Fruit fly (Drosophila melanogaster) whole organism, prepupa: Measurements from ENCODE around the gene Hel25E.

Source experiments
- Blimp-1 ChIP-seq: fragments of 200-800 bp; sonication (Bioruptor generic); optimal IDR thresholded peaks from 3 replicates; lab custom pipeline; 2017; ENCODE audit warnings: missing biosample characterization, missing genetic modification characterization, mild to moderate bottlenecking, moderate library complexity, missing genetic modification reagents
- CG10669 ChIP-seq: fragments of 200-800 bp; sonication (Bioruptor generic); optimal IDR thresholded peaks from 3 replicates; lab custom pipeline; 2018; ENCODE audit warnings: missing biosample characterization, mild to moderate bottlenecking, missing genetic modification characterization, moderate library complexity
- CG11762 ChIP-seq: fragments of 200-800 bp; sonication (Bioruptor generic); optimal IDR thresholded peaks from 3 replicates; lab custom pipeline; 2016; ENCODE audit warnings: missing biosample characterization, missing genetic modification characterization; ENCODE audit not compliant: insufficient read depth
- CG15336 ChIP-seq: fragments of 200-800 bp; sonication (Bioruptor generic); IDR thresholded peaks from 2 replicates; pipeline ENCODE4 v1.3.6; 2022; ENCODE audit warnings: missing biosample characterization, missing genetic modification characterization
- CG1621 ChIP-seq: fragments of 200-800 bp; sonication (Bioruptor generic); optimal IDR thresholded peaks from 3 replicates; lab custom pipeline; 2018; ENCODE audit warnings: missing biosample characterization, mild to moderate bottlenecking, missing genetic modification characterization
- CG16779 ChIP-seq: fragments of 200-800 bp; sonication (Bioruptor generic); optimal IDR thresholded peaks from 3 replicates; lab custom pipeline; 2017; ENCODE audit warnings: missing biosample characterization, mild to moderate bottlenecking, missing genetic modification characterization
- CG3032 ChIP-seq: fragments of 200-800 bp; optimal IDR thresholded peaks from 2 replicates; lab custom pipeline; 2019; ENCODE audit warnings: missing biosample characterization, mild to moderate bottlenecking, missing genetic modification characterization, moderate library complexity
- CG31627 ChIP-seq: fragments of 200-800 bp; sonication (Bioruptor generic); optimal IDR thresholded peaks from 3 replicates; lab custom pipeline; 2016; ENCODE audit warnings: missing biosample characterization, missing genetic modification characterization
- CG6163 ChIP-seq: fragments of 200-800 bp; sonication (Bioruptor generic); IDR thresholded peaks from 3 replicates; pipeline ENCODE4 v1.3.6; 2022; ENCODE audit warnings: missing biosample characterization, missing genetic modification characterization
- CG6792 ChIP-seq: fragments of 200-800 bp; sonication (Bioruptor generic); optimal IDR thresholded peaks from 3 replicates; lab custom pipeline; 2016; ENCODE audit warnings: missing biosample characterization, missing genetic modification characterization
- CG6808 ChIP-seq: fragments of 200-800 bp; sonication (Bioruptor generic); optimal IDR thresholded peaks from 3 replicates; lab custom pipeline; 2017; ENCODE audit warnings: missing biosample characterization, missing genetic modification characterization, mild to moderate bottlenecking, moderate library complexity, missing genetic modification reagents
- CG9139 ChIP-seq: fragments of 200-800 bp; sonication (Bioruptor generic); optimal IDR thresholded peaks from 3 replicates; lab custom pipeline; 2017; ENCODE audit warnings: missing biosample characterization, mild to moderate bottlenecking, missing genetic modification characterization
- Eip75B ChIP-seq: fragments of 200-800 bp; sonication (Bioruptor generic); optimal IDR thresholded peaks from 3 replicates; lab custom pipeline; 2016; ENCODE audit warnings: missing biosample characterization, missing genetic modification characterization
- Eip78C ChIP-seq: fragments of 200-800 bp; sonication (Bioruptor generic); peaks from one replicate; lab custom pipeline; 2016; ENCODE audit warnings: missing biosample characterization, missing genetic modification characterization
- Eip93F ChIP-seq: fragments of 200-800 bp; sonication (Bioruptor generic); optimal IDR thresholded peaks from 2 replicates; lab custom pipeline; 2016; ENCODE audit warnings: missing biosample characterization, mild to moderate bottlenecking, missing genetic modification characterization
- Ets96B ChIP-seq: fragments of 200-800 bp; optimal IDR thresholded peaks from 2 replicates; lab custom pipeline; 2019; ENCODE audit warnings: missing biosample characterization, mild to moderate bottlenecking, missing genetic modification characterization, moderate library complexity
- Hr38 ChIP-seq: sonication (Bioruptor generic); optimal IDR thresholded peaks from 2 replicates; lab custom pipeline; 2016; ENCODE audit warnings: missing biosample characterization, missing genetic modification characterization
- Lpt ChIP-seq: fragments of 200-800 bp; sonication (Bioruptor generic); optimal IDR thresholded peaks from 3 replicates; lab custom pipeline; 2016; ENCODE audit warnings: missing biosample characterization, missing genetic modification characterization
- Met ChIP-seq: fragments of 200-800 bp; sonication (Bioruptor generic); optimal IDR thresholded peaks from 3 replicates; lab custom pipeline; 2016; ENCODE audit warnings: missing biosample characterization, missing genetic modification characterization
- OdsH ChIP-seq: fragments of 200-800 bp; sonication (Bioruptor generic); optimal IDR thresholded peaks from 3 replicates; lab custom pipeline; 2016; ENCODE audit warnings: missing biosample characterization, missing genetic modification characterization
- Smox ChIP-seq: fragments of 200-800 bp; sonication (Bioruptor generic); optimal IDR thresholded peaks from 3 replicates; lab custom pipeline; 2016; ENCODE audit warnings: missing biosample characterization, missing genetic modification characterization
- acj6 ChIP-seq: fragments of 200-800 bp; sonication (Bioruptor generic); optimal IDR thresholded peaks from 3 replicates; lab custom pipeline; 2016; ENCODE audit warnings: missing biosample characterization, missing genetic modification characterization
- dac ChIP-seq: fragments of 200-800 bp; sonication (Bioruptor generic); optimal IDR thresholded peaks from 2 replicates; lab custom pipeline; 2017; ENCODE audit warnings: missing biosample characterization, mild to moderate bottlenecking, missing genetic modification characterization
- eg ChIP-seq: fragments of 200-800 bp; sonication (Bioruptor generic); IDR thresholded peaks from 3 replicates; pipeline ENCODE4 v1.3.6; 2022; ENCODE audit warnings: missing biosample characterization, missing genetic modification characterization
- fd85E ChIP-seq: fragments of 200-800 bp; sonication (Bioruptor generic); optimal IDR thresholded peaks from 3 replicates; lab custom pipeline; 2016; ENCODE audit warnings: missing biosample characterization, missing genetic modification characterization
- lz ChIP-seq: fragments of 200-800 bp; sonication (Bioruptor generic); optimal IDR thresholded peaks from 3 replicates; lab custom pipeline; 2016; ENCODE audit warnings: missing biosample characterization, missing genetic modification characterization
- net ChIP-seq: fragments of 200-800 bp; sonication (Bioruptor generic); optimal IDR thresholded peaks from 3 replicates; lab custom pipeline; 2016; ENCODE audit warnings: missing biosample characterization, missing genetic modification characterization
- pdm3 ChIP-seq: fragments of 200-800 bp; sonication (Bioruptor generic); optimal IDR thresholded peaks from 3 replicates; lab custom pipeline; 2016; ENCODE audit warnings: missing biosample characterization, missing genetic modification characterization
- salr ChIP-seq, 2 experiments: fragments of 200-800 bp; sonication (Bioruptor generic); optimal IDR thresholded peaks; 3 replicates each; lab custom pipeline; 2016 to 2018; ENCODE audit warnings: missing biosample characterization in 2 of 2, missing genetic modification characterization in 2 of 2, mild to moderate bottlenecking in 1 of 2
- ss ChIP-seq, 2 experiments: fragments of 200-800 bp; sonication (Bioruptor generic); optimal IDR thresholded peaks; 2 replicates in 1 of 2; 3 replicates in 1 of 2; lab custom pipeline; 2017 to 2018; ENCODE audit warnings: mild to moderate bottlenecking in 2 of 2, missing biosample characterization in 2 of 2, missing genetic modification characterization in 2 of 2, moderate library complexity in 1 of 2

Gene Hel25E

dm6 chr2L:5542944-5543515 is 916 bp upstream of the Hel25E start (continued):
- TF ChIP-seq Met (GFP tag; lab: Kevin White, UChicago) (no peak), dac (peak; percentile 17), Eip78C (GFP tag; lab: Kevin White, UChicago) (peak; percentile 73), CG9139 (GFP tag; lab: Kevin White, UChicago) (no peak), Eip75B (GFP tag; lab: Kevin White, UChicago) (peak; percentile 51), Lpt (GFP tag; lab: Kevin White, UChicago) (peak; percentile 42)
- TF ChIP-seq, all 60 proteins: peak for 24

DNA sequence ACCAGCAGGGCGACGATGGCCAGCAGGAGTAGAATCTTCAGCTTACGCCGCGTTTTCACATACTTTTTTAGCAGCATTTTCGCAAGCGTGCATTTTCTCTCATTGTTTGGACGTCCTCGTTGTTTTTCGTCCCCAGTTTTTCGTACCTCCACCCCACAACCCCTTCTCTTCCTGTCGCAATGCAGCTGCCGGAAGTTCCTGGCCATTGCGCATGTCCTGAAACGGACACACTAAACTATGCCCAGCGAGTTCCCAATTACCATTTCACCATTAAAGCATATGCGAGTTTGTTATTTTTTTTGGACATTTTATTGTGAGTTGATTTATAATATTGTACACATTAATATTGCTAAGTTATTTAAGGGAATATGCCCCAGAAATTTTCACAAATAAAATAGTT is 3.1 kb downstream of the Hel25E start, which contains the start of gene CG14015:
Gene CG14015, minus strand, starts transcription at position 163 of the 400 bp plus-strand sequence.
- TF ChIP-seq CG11762 (no peak), CG6792 (GFP tag; lab: Kevin White, UChicago) (no peak), CG9139 (GFP tag; lab: Kevin White, UChicago) (no peak), Hr38 (GFP tag; lab: Kevin White, UChicago) (no peak), lz (GFP tag; lab: Kevin White, UChicago) (no peak), CG6808 (GFP tag; lab: Kevin White, UChicago) (no peak), Eip93F (no peak), Ets96B (tag; lab: Kevin White, UChicago) (no peak), CG3032 (tag; lab: Kevin White, UChicago) (no peak), Eip78C (GFP tag; lab: Kevin White, UChicago) (no peak), CG10669 (GFP tag; lab: Kevin White, UChicago) (no peak), fd85E (GFP tag; lab: Kevin White, UChicago) (no peak), Lpt (GFP tag; lab: Kevin White, UChicago) (no peak), Smox (no peak)

DNA sequence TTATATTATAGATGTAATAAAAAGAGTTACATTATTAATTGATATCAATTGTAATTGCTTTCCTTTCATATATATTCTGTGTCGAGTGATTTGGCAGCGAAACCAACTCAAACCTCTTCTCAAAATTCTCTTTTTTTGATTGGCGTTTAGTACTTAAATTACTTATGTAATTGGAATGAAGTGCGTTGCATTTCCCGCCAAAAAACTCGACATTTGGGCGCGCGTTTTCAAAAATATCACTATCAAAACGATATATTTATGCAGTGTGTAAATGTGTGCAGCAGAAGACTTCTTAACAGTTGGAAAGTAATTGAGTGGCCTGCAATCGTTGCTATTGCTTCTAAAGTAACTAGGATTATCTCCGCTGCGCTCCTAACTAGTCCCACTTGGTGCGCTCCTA is 5.1 kb downstream of the Hel25E start:
- TF ChIP-seq salr (GFP tag; optimal IDR thresholded peaks at IDR 0.05; lab: Kevin White, UChicago) (no peak), CG15336 (GFP tag; lab: Robert Waterston, UW) (no peak), Blimp-1 (GFP tag; lab: Kevin White, UChicago) (no peak), OdsH (GFP tag; lab: Kevin White, UChicago) (no peak), ss (GFP tag; optimal IDR thresholded peaks at IDR 0.05; lab: Kevin White, UChicago) (no peak), CG10669 (GFP tag; lab: Kevin White, UChicago) (no peak), Smox (no peak), Eip78C (GFP tag; lab: Kevin White, UChicago) (no peak), eg (no peak)
- TF ChIP-seq, all 60 proteins: peak for 0

dm6 chr2L:5536658-5537057 is 5.5 kb downstream of the Hel25E start, which contains the start of gene tomb:
Gene tomb (minus strand): TSS chr2L:5536758.
- no peak for TF ChIP-seq CG11762
- no peak for TF ChIP-seq Smox
- TF ChIP-seq CG31627 (GFP tag; lab: Kevin White, UChicago): no peak
- no peak for TF ChIP-seq Met (GFP tag; lab: Kevin White, UChicago)
- TF ChIP-seq net (GFP tag; lab: Kevin White, UChicago): no peak
- TF ChIP-seq pdm3 (GFP tag; lab: Kevin White, UChicago): no peak
- TF ChIP-seq, all 60 proteins: peak for 0

DNA sequence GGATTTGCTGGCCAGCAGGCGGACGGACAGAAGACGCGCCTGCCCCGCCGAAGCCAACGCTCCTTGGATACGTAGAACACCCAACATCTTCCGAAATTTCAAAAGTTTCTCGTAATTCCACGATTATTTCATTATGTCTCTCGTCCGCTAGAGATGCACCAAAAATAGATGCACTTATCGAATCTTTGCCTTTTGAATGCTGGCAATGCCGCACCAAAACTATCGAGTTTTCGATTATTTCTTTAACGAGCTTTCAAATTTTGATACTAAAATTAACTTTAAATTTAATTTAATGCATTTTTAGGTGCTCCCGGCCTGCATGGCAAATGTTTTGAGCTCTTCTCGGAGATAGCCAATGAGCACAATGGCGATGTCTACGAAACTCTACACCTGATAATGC is 10.1 kb downstream of the Hel25E start, which contains the start of gene Coq6:
Gene Coq6, minus strand, starts transcription at position 163 of the 400 bp plus-strand sequence.
- TF ChIP-seq acj6 (GFP tag; lab: Kevin White, UChicago): no peak
- 0 out of 3 replicates have a peak, but pooled peaks have one; percentile 26 for TF ChIP-seq CG6163 (GFP tag; lab: Robert Waterston, UW)
- no peak for TF ChIP-seq Eip93F

- TF ChIP-seq eg: no peak
- no peak for TF ChIP-seq CG16779 (tag; lab: Kevin White, UChicago)
- TF ChIP-seq CG1621 (tag; lab: Kevin White, UChicago): peak; percentile 68
Observed at dm6 chr2L:5527861-5528260, 14.3 kb downstream of the Hel25E start, which contains the start of gene CG31915. Gene CG31915 (plus strand): TSS chr2L:5528123.
